Worm (Caenorhabditis elegans): ENCODE measurements around the gene ubl-1.

ubl-1 gene

ce11 chrIII:3063084-3063483 lies 5.0 kb upstream of the ubl-1 start:
- TF ChIP-seq nhr-120 (GFP tag; IDR thresholded peaks at IDR 0.05) = no peak
- peak; percentile 56 for TF ChIP-seq zfh-2 (GFP tag; conservative IDR thresholded peaks at IDR 0.05)
- no peak for TF ChIP-seq ztf-18 (tag; optimal IDR thresholded peaks at IDR 0.05)
- TF ChIP-seq ztf-3 (GFP tag; optimal IDR thresholded peaks at IDR 0.05) = no peak
- no peak for TF ChIP-seq aptf-2 (GFP tag; conservative IDR thresholded peaks at IDR 0.05)
- TF ChIP-seq hmg-1.2 (GFP tag; IDR thresholded peaks at IDR 0.05) = peak; percentile 85
- no peak for TF ChIP-seq ztf-28 (GFP tag; IDR thresholded peaks at IDR 0.05)
- no peak for TF ChIP-seq ceh-27 (GFP tag; optimal IDR thresholded peaks at IDR 0.05)
- TF ChIP-seq dox-1 (GFP tag; IDR thresholded peaks at IDR 0.05) = no peak
- no peak for TF ChIP-seq F22D6.2 (tag; optimal IDR thresholded peaks at IDR 0.05)
- no peak for TF ChIP-seq F57C9.4 (tag; optimal IDR thresholded peaks at IDR 0.05)

DNA sequence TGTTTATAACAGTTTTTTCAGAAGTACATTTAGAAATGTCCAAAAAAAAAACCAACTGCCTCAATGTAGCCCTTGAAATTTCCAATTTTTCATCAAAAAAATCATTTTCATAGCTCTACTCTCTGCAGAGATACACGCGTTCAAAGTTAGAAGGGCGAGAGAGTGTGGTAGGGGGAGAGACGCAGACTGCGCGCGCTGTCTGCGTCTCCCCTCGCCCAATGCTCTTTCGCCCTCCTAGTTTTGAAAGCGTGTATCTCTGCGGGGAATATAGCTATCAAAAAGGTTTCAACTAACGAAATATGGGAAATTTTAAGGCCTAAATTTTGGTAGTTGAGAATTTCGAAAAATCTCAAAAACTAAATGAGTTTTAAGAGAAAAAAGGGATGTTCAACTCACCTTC lies 4.5 kb upstream of the ubl-1 start:
- TF ChIP-seq hmg-1.2 (GFP tag; IDR thresholded peaks at IDR 0.05) = peak; percentile 91
- TF ChIP-seq ztf-3 (GFP tag; optimal IDR thresholded peaks at IDR 0.05) = no peak

ce11 chrIII:3063999-3064398 lies 4.1 kb upstream of the ubl-1 start, which contains the start of gene H06I04.6:
Gene H06I04.6 (minus strand): TSS chrIII:3064343.
- peak; percentile 74; the same call in 1 of the 2 replicates for TF ChIP-seq zfh-2 (GFP tag; conservative IDR thresholded peaks at IDR 0.05)
- TF ChIP-seq egrh-3 (GFP tag; IDR thresholded peaks at IDR 0.05) = peak; percentile 45; the same call in 1 of the 2 replicates
- TF ChIP-seq K11D2.4 (GFP tag; IDR thresholded peaks at IDR 0.05) = no peak
- no peak for TF ChIP-seq F55B11.4 (tag; optimal IDR thresholded peaks at IDR 0.05; ENCODE audit: borderline replicate concordance, insufficient read depth)

DNA sequence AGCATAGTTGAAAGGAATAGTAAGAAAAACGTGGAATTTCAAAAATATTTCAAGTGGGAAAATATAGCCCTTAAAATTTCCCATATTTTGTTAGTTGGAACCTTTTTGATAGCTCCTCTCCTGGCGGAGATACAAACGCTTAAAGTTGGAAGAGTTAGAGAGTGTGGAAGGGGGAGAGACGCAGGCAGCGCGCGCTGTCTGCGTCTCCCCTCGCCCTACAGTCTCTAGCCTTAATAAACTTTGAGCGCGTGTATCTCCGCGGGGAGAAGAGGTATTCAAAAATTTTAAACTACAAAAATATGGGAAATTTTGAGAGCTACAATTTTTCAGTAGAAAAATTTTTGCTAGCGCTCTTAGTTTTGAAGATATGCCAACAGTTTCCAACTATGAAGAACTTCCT lies 3.5 kb upstream of the ubl-1 start:
- TF ChIP-seq hmg-1.2 (GFP tag; IDR thresholded peaks at IDR 0.05) (peak; percentile 95), madf-3 (GFP tag; IDR thresholded peaks at IDR 0.05) (no peak), attf-5 (GFP tag; optimal IDR thresholded peaks at IDR 0.05) (no peak)

DNA sequence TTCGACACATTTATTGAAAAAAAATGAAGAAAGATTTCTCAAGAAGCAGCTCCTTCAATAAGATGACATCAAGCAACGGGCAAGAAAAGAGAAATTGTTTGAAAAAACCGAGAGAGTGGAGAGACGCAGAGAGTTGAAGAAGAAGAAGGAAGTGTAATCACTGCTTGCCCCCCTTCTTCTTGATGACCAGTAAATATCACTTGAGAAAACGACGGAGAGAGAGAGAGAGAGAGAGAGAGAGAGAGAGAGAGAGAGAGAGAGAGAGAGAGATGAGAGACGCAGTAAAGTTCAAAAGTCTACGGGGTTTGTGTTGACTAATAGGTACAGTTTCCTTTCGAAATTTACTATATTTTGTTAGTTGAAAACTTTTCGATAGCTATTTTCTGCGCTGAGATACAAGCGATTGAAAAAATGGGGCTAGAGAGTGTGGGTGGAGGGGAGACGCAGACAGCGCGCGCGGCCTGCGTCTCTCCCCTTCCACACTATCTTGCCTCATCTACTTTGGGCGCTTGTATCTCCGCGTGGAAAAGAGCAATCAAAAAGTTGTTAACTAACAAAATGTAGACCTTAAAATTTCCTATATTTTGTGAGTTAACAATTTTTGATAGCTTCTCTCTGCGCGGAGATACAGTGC lies 2.1 kb upstream of the ubl-1 start:
- TF ChIP-seq hmg-1.2 (GFP tag; IDR thresholded peaks at IDR 0.05) (peak; percentile 92), ceh-27 (GFP tag; optimal IDR thresholded peaks at IDR 0.05) (peak; percentile 59), cebp-1 (GFP tag; IDR thresholded peaks at IDR 0.05) (no peak), cebp-1 (tag; optimal IDR thresholded peaks at IDR 0.05) (peak; percentile 75), egrh-3 (GFP tag; IDR thresholded peaks at IDR 0.05) (peak; percentile 43), lin-35 (GFP tag; optimal IDR thresholded peaks at IDR 0.05) (peak in 1 of 3 experiments; percentile 46), ama-1 (optimal IDR thresholded peaks at IDR 0.05) (no peak), ama-1 (GFP tag; optimal IDR thresholded peaks at IDR 0.05) (no peak), sdz-38 (tag; optimal IDR thresholded peaks at IDR 0.05) (no peak), Y95B8A.8 (GFP tag; IDR thresholded peaks at IDR 0.05) (no peak), egl-44 (GFP tag; IDR thresholded peaks at IDR 0.05) (no peak), cebp-2 (GFP tag; IDR thresholded peaks at IDR 0.05) (no peak), zfh-2 (GFP tag; conservative IDR thresholded peaks at IDR 0.05) (0 out of 2 replicates have a peak, but pooled peaks have one; percentile 35), ceh-91 (GFP tag; IDR thresholded peaks at IDR 0.05) (no peak), mcd-1 (GFP tag; IDR thresholded peaks at IDR 0.05) (peak; percentile 64), attf-5 (GFP tag; optimal IDR thresholded peaks at IDR 0.05) (peak; percentile 69), nhr-80 (tag; optimal IDR thresholded peaks at IDR 0.05) (peak; percentile 42), dox-1 (GFP tag; IDR thresholded peaks at IDR 0.05) (peak; percentile 48; the same call in 1 of the 2 replicates), lin-40 (tag; optimal IDR thresholded peaks at IDR 0.05) (peak; percentile 54), mxl-1 (tag; optimal IDR thresholded peaks at IDR 0.05) (no peak), somi-1 (GFP tag; optimal IDR thresholded peaks at IDR 0.05) (peak; percentile 42), ztf-26 (tag; optimal IDR thresholded peaks at IDR 0.05) (peak; percentile 52), ztf-18 (tag; optimal IDR thresholded peaks at IDR 0.05) (no peak), unc-130 (GFP tag; optimal IDR thresholded peaks at IDR 0.05) (no peak), ztf-25 (GFP tag; IDR thresholded peaks at IDR 0.05) (no peak)
